Worm (Caenorhabditis elegans): ENCODE results near the gene pfd-5.
A peak's percentile ranks its signal among the peaks of the same experiment; 100 is the strongest.

Gene pfd-5

DNA sequence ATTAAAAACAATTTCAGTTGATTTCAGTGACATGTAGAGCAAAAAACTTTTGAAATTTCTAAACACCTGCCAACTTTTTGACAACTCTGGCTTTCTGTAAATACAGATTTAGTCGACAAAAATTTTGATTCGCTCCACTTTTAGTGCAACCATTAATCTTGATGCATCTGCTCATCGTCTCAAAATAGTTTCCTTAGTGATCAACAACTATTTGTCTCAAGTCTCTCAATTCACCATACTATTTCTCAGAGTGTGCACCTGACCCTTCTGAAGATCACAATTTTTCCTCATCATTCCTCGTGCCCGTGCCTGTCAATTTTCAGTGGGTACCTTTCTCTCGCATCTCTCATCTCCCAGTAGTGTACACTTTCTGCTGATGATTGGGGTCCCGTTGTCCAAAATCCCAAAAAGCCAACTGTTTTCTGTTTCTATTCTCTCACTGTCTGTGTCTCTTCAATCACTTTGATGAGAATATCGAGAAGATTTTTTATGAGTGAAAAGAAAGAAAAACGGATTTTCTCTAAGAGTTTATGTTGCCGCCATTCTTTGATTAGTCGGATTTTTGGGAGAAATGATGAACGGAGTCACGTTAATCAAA lies 18.3 kb upstream of the pfd-5 start:
- TF ChIP-seq dao-5 (tag; optimal IDR thresholded peaks at IDR 0.05), result no peak
- no peak for TF ChIP-seq him-1 (tag; optimal IDR thresholded peaks at IDR 0.05)
- TF ChIP-seq W03F9.2 (tag; optimal IDR thresholded peaks at IDR 0.05), result no peak

- no peak for TF ChIP-seq dao-5 (tag; optimal IDR thresholded peaks at IDR 0.05)
- no peak for TF ChIP-seq him-1 (tag; optimal IDR thresholded peaks at IDR 0.05)
- no peak for TF ChIP-seq W03F9.2 (tag; optimal IDR thresholded peaks at IDR 0.05)
These were observed 17.5 kb upstream of the pfd-5 start, which contains the start of gene R151.1 for ce11 chrIII:7216226-7216625. R151.1 (plus strand) TSS chrIII:7216526.

- TF ChIP-seq W03F9.2 (tag; optimal IDR thresholded peaks at IDR 0.05) (no peak), him-1 (tag; optimal IDR thresholded peaks at IDR 0.05) (no peak)
These were observed 16.8 kb upstream of the pfd-5 start for ce11 chrIII:7215532-7215931.

- TF ChIP-seq W03F9.2 (tag; optimal IDR thresholded peaks at IDR 0.05) (no peak), him-1 (tag; optimal IDR thresholded peaks at IDR 0.05) (no peak), dao-5 (tag; optimal IDR thresholded peaks at IDR 0.05) (no peak)
These were observed 13.3 kb upstream of the pfd-5 start for ce11 chrIII:7212028-7212427.

- TF ChIP-seq dao-5 (tag; optimal IDR thresholded peaks at IDR 0.05) (no peak), him-1 (tag; optimal IDR thresholded peaks at IDR 0.05) (no peak), W03F9.2 (tag; optimal IDR thresholded peaks at IDR 0.05) (no peak)
These were observed 11.8 kb upstream of the pfd-5 start for ce11 chrIII:7210486-7210885.

- TF ChIP-seq him-1 (tag; optimal IDR thresholded peaks at IDR 0.05), result no peak
- no peak for TF ChIP-seq dao-5 (tag; optimal IDR thresholded peaks at IDR 0.05)
- no peak for TF ChIP-seq W03F9.2 (tag; optimal IDR thresholded peaks at IDR 0.05)
These were observed 11.0 kb upstream of the pfd-5 start, which contains the start of gene R151.2 for ce11 chrIII:7209721-7210120. R151.2 (plus strand) TSS chrIII:7209967.

DNA sequence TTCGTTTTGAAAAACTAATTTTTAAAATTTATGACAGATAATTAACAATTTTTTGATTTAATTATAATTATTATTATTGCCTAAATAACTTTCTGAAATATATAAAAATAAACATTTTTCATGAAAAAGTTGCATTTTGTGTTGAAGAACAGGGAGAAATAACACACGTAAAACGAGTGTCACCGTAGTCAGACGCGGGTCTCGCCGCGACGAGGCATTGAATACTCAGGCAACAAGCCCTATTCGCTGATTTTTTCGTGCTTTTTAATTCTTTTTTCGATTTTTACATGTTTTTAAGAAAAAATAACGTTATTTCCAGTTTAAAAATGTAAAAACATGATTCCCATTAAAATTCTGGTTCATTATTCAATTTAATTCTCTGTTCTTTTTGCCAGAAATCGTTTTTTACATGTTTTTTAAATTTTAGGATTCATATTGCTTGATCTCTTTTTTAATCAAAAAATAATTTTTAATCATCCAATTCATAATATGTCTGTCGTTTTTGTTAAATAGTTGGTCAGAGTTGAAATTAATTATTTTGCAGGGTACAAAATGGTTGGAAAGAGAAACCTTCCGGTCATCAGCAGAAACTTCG lies 9.3 kb upstream of the pfd-5 start, which contains the start of gene rpl-6:
Gene rpl-6, plus strand, starts transcription at position 545 of the 595 bp plus-strand sequence.
- TF ChIP-seq dao-5 (tag; optimal IDR thresholded peaks at IDR 0.05) (no peak), W03F9.2 (tag; optimal IDR thresholded peaks at IDR 0.05) (peak; percentile 93)

- TF ChIP-seq him-1 (tag; optimal IDR thresholded peaks at IDR 0.05) (no peak), W03F9.2 (tag; optimal IDR thresholded peaks at IDR 0.05) (no peak), dao-5 (tag; optimal IDR thresholded peaks at IDR 0.05) (no peak)
These were observed 4.6 kb upstream of the pfd-5 start for ce11 chrIII:7203130-7203775.

DNA sequence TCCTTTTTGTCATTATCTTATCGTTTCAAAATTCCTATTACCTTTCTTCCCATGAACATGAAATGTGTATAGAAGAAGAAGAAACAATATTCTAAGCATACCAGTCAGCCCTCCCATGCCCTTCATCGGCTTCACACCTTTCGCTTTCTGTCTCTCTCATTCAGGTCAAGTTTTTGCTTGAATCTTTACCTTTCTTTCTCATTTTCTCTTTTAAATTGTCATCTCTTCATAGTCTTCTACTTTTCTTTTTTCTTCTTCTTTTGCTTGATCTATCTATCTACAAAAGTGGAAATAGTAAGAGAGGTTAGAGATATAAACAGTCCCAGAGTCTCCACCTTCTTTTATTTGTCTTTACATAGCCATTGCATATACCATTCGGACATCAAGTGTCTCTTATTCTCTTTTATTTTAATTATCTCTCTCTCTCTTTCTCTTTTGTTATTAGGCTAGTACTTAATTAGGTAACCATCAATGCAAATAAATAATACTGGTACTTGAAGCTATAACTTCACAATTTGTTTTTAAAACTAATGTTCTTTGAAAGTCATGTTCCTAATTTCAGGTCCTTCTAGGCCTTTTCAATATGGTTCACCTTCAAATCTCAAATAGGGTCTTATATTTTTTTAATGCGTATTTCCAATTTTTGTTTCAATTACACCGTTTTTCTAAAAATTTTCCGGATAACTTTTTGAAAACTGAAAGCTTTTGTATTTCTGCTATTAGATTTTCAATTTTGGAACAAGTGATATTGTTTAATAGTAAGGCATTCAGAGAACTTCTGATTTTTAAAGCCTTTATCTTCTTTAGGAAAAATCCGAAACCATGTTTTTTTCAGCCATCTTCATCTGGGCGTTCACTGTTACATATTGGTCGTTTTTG lies 2.9 kb upstream of the pfd-5 start, which contains the start of gene dpy-31:
Gene dpy-31, plus strand, starts transcription at position 829 of the 879 bp plus-strand sequence.
- no peak for TF ChIP-seq W03F9.2 (tag; optimal IDR thresholded peaks at IDR 0.05)
- no peak for TF ChIP-seq dao-5 (tag; optimal IDR thresholded peaks at IDR 0.05)
- no peak for TF ChIP-seq him-1 (tag; optimal IDR thresholded peaks at IDR 0.05)

DNA sequence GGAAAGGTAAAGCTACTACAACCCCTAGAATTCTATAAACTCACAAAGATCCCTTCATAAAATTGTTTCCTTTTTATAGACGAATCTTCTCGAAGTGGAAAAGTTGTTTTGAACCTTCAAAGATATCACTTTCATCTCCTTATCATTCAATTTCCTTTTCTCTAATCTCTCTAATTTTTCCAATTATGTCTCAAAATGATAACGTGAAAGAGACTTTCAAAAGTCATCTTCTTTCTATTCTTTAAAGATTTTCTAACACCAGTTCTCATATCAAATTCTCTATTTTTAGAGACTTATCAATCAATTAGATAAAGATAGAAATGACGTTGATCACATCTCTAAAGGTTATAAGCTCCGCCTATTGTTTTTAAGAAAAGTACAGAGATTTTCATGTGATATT lies 783 bp upstream of the pfd-5 start:
- TF ChIP-seq dao-5 (tag; optimal IDR thresholded peaks at IDR 0.05) (no peak), him-1 (tag; optimal IDR thresholded peaks at IDR 0.05) (no peak), W03F9.2 (tag; optimal IDR thresholded peaks at IDR 0.05) (no peak)

DNA sequence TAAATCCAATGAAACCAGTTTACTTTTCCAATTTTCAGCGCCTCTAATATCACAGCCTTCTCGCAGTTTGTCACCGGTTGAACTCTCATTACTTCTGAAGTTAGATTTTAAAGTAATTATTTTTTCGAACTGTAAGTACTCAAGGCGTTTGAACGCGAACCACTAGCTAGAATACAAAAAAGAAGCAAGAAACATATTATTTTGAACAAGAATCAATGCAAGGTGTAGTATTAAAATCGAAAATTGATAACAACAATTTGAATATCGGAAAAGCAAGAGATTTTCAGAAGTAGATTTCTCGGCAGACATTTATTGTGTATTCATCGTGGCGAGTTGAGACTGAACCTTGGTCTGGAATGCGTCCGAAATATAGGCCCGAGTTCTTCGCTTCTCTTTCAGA lies 711 bp downstream of the pfd-5 start, which contains the start of gene exos-9:
Gene exos-9, minus strand, starts transcription at position 101 of the 400 bp plus-strand sequence.
- TF ChIP-seq him-1 (tag; optimal IDR thresholded peaks at IDR 0.05) (no peak), dao-5 (tag; optimal IDR thresholded peaks at IDR 0.05) (no peak), W03F9.2 (tag; optimal IDR thresholded peaks at IDR 0.05) (no peak)

ce11 chrIII:7195325-7195724 lies 3.4 kb downstream of the pfd-5 start, which contains the start of gene F37C12.18:
F37C12.18 (minus strand) TSS chrIII:7195425.
- TF ChIP-seq W03F9.2 (tag; optimal IDR thresholded peaks at IDR 0.05) (no peak), him-1 (tag; optimal IDR thresholded peaks at IDR 0.05) (no peak), dao-5 (tag; optimal IDR thresholded peaks at IDR 0.05) (no peak)

DNA sequence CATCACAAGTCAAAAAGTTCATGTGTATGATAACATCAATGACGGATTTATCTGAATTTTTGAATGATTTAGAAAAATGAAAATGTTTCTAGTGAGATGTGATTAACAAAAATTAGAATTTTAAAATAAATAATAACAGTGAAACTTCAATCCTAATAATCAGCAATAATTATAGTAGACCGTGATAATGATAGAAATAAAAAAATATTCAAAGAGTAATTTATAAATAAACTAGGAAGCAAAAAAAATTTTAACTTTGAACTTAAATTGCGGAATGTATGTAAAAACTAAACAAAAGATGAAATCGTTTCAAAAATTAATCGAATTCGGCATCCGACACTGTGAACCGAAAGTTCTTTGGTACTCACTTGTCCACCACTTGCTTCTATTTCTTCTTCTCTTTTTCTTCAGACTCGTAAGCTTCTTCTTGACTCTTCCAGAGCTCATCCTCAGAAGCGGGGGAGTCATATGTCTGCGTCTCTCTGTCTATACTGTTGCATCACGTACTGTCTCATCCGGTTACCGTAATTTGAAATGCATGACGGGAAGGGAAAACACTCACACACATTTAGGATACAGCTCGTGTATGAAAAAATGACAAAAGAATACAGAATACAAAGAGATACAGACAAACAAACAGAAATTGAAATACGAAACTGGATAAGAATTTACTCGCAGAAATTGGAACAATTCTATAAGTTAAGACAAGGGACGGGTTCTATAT lies 5.6 kb downstream of the pfd-5 start, which contains the start of gene mec-14:
Gene mec-14, minus strand, starts transcription at position 51 of the 724 bp plus-strand sequence.
- TF ChIP-seq W03F9.2 (tag; optimal IDR thresholded peaks at IDR 0.05), result no peak
- TF ChIP-seq him-1 (tag; optimal IDR thresholded peaks at IDR 0.05), result no peak
- no peak for TF ChIP-seq dao-5 (tag; optimal IDR thresholded peaks at IDR 0.05)

All from whole organism, L4/young adult.